Worm (Caenorhabditis elegans) whole organism, L1 larva: ENCODE measurements around the gene mdt-10.

Source experiments
- ama-1 ChIP-seq: fragments of 150-350 bp; optimal IDR thresholded peaks from 2 replicates; lab custom pipeline; 2014
- mep-1 ChIP-seq: fragments of 150-350 bp; optimal IDR thresholded peaks from 2 replicates; lab custom pipeline; 2014; ENCODE audit warnings: missing biosample characterization, missing genetic modification characterization
- nhr-12 ChIP-seq: sonication (generic microtip); optimal IDR thresholded peaks from 2 replicates; lab custom pipeline; 2017; ENCODE audit warnings: missing biosample characterization, missing genetic modification characterization

DNA sequence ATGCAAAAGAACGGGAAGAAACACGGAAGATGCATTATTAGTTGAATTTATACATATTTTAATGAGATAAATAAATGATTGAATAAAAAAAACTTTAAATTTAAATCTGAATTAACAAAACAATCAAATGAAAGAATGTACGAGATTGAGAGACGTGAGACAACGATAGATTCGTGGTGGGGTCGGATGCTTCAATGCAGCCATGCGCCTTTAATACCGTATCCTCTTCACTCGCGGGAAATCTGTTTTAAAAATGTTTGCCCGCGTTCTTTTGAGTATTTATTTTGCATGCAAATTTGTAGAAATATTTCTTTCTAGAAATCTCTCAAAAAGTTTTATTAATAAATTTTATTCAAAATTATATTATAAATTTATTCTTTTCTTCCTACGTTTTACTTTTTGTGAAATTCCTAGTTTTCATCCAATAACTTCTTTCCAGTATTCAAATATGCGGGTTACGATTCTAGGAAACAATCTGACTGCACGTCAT, 25.6 kb upstream of the mdt-10 start, which contains the start of gene perm-1:
- TF ChIP-seq mep-1 (tag; lab: Kevin White, UChicago) = no peak
- no peak for TF ChIP-seq ama-1 (lab: Kevin White, UChicago)
- TF ChIP-seq nhr-12 (tag; lab: Kevin White, UChicago) = no peak
